Worm (Caenorhabditis elegans) whole organism, L2 larva: ENCODE measurements around the gene hpo-36.

Experiments used
- R02D3.7 ChIP-seq: fragments of 150-350 bp; optimal IDR thresholded peaks from 2 replicates; lab custom pipeline; 2014; ENCODE audit warnings: missing biosample characterization, missing genetic modification characterization
- alr-1 ChIP-seq: fragments of 150-350 bp; optimal IDR thresholded peaks from 2 replicates; lab custom pipeline; 2014; ENCODE audit warnings: missing biosample characterization, missing genetic modification characterization
- ama-1 ChIP-seq: fragments of 150-350 bp; optimal IDR thresholded peaks from 2 replicates; lab custom pipeline; 2018; ENCODE audit warnings: inconsistent platforms
- ceh-82 ChIP-seq: fragments of 150-350 bp; optimal IDR thresholded peaks from 2 replicates; lab custom pipeline; 2014; ENCODE audit warnings: missing biosample characterization, missing genetic modification characterization
- fos-1 ChIP-seq: fragments of 150-350 bp; optimal IDR thresholded peaks from 2 replicates; lab custom pipeline; 2014; ENCODE audit warnings: missing biosample characterization, missing genetic modification characterization
- lin-13 ChIP-seq: fragments of 150-350 bp; optimal IDR thresholded peaks from 2 replicates; lab custom pipeline; 2014; ENCODE audit warnings: missing biosample characterization, missing genetic modification reagents, missing genetic modification characterization
- nhr-11 ChIP-seq: fragments of 150-350 bp; optimal IDR thresholded peaks from 2 replicates; lab custom pipeline; 2014; ENCODE audit warnings: missing biosample characterization, missing genetic modification characterization
- nhr-237 ChIP-seq: fragments of 150-350 bp; optimal IDR thresholded peaks from 2 replicates; lab custom pipeline; 2014; ENCODE audit warnings: missing biosample characterization, missing genetic modification characterization
- unc-62 ChIP-seq: fragments of 150-350 bp; optimal IDR thresholded peaks from 2 replicates; lab custom pipeline; 2014; ENCODE audit warnings: missing biosample characterization, missing genetic modification reagents, missing genetic modification characterization
- zag-1 ChIP-seq: fragments of 150-350 bp; optimal IDR thresholded peaks from 2 replicates; lab custom pipeline; 2014; ENCODE audit warnings: missing biosample characterization, missing genetic modification characterization
- ztf-11 ChIP-seq: sonication (generic microtip); optimal IDR thresholded peaks from 2 replicates; lab custom pipeline; 2017; ENCODE audit warnings: missing biosample characterization, missing genetic modification characterization

DNA sequence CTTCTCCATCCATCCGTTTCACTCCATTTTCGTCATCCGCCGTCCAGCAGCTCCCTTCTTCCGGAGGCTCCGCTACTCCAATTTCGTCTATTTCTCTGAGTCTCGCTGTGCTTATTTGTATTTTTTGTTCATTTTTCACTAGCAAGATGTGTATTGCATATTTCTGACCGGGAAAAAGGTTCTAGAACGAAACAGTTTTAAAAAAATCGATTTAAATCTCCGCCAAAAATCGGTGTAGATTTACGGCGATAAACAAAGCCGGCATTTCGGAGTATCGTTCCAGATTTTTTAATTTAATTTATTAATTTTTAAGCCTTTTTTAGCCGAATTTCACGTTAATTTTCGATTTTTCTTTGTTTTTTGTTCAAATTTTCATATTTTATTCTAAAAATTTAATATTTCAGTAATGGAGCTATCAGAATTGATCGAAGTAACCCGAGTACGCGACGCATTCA, 4.0 kb upstream of the hpo-36 start, which contains the start of gene mtm-9:
- TF ChIP-seq ama-1, result no peak
- no peak for TF ChIP-seq nhr-237
- peak; percentile 92 for TF ChIP-seq R02D3.7 (tag; lab: Kevin White, UChicago)
- TF ChIP-seq ztf-11 (tag; lab: Kevin White, UChicago), result no peak
- TF ChIP-seq ceh-82 (tag; lab: Kevin White, UChicago), result no peak
- no peak for TF ChIP-seq zag-1 (tag; lab: Kevin White, UChicago)
- TF ChIP-seq alr-1 (tag; lab: Kevin White, UChicago), result no peak
- no peak for TF ChIP-seq fos-1 (tag; lab: Kevin White, UChicago)
- no peak for TF ChIP-seq unc-62 (GFP tag; lab: Kevin White, UChicago)
- TF ChIP-seq lin-13 (GFP tag; lab: Kevin White, UChicago), result peak; percentile 21
- no peak for TF ChIP-seq nhr-11
